Worm (Caenorhabditis elegans) whole organism, L1 larva: ENCODE data around the gene K05F6.8.

Experiments used
- alr-1 ChIP-seq: fragments of 200-800 bp; sonication (Bioruptor generic); optimal IDR thresholded peaks from 2 replicates; lab custom pipeline; 2018; ENCODE audit warnings: borderline replicate concordance, mild to moderate bottlenecking, missing genetic modification characterization, missing compliant biosample characterization
- ceh-8 ChIP-seq: fragments of 200-800 bp; sonication (Bioruptor generic); optimal IDR thresholded peaks from 2 replicates; lab custom pipeline; 2018; ENCODE audit warnings: mild to moderate bottlenecking, missing genetic modification characterization, moderate library complexity, missing compliant biosample characterization
- elt-2 ChIP-seq: sonication (generic microtip); optimal IDR thresholded peaks from 2 replicates; lab custom pipeline; 2016; ENCODE audit warnings: missing genetic modification characterization, mild to moderate bottlenecking, inconsistent platforms, missing compliant biosample characterization, missing genetic modification reagents
- jun-1 ChIP-seq: fragments of 150-350 bp; optimal IDR thresholded peaks from 2 replicates; lab custom pipeline; 2014; ENCODE audit warnings: missing biosample characterization, missing genetic modification reagents, missing genetic modification characterization
- nhr-11 ChIP-seq: fragments of 150-350 bp; optimal IDR thresholded peaks from 2 replicates; lab custom pipeline; 2014; ENCODE audit warnings: missing biosample characterization, missing genetic modification characterization
- nhr-237 ChIP-seq: fragments of 150-350 bp; optimal IDR thresholded peaks from 2 replicates; lab custom pipeline; 2014; ENCODE audit warnings: missing biosample characterization, missing genetic modification characterization
- nhr-77 ChIP-seq: fragments of 150-350 bp; optimal IDR thresholded peaks from 2 replicates; lab custom pipeline; 2014; ENCODE audit warnings: missing biosample characterization, missing genetic modification characterization
- nhr-90 ChIP-seq: sonication (generic microtip); optimal IDR thresholded peaks from 2 replicates; lab custom pipeline; 2016; ENCODE audit warnings: mild to moderate bottlenecking, missing genetic modification characterization, missing compliant biosample characterization; ENCODE audit not compliant: poor library complexity
- snpc-4 ChIP-seq: fragments of 150-350 bp; optimal IDR thresholded peaks from 2 replicates; lab custom pipeline; 2014; ENCODE audit warnings: missing biosample characterization, missing genetic modification characterization
- vab-15 ChIP-seq: sonication (generic microtip); optimal IDR thresholded peaks from 2 replicates; lab custom pipeline; 2017; ENCODE audit warnings: missing genotype, mild to moderate bottlenecking, missing genetic modification characterization, missing compliant biosample characterization
- ztf-11 ChIP-seq, 2 experiments: sonication (generic microtip); optimal IDR thresholded peaks; 2 replicates each; lab custom pipeline; 2016 to 2017; ENCODE audit warnings: missing genetic modification characterization in 2 of 2, missing biosample characterization in 1 of 2, missing compliant biosample characterization in 1 of 2

- TF ChIP-seq vab-15 (tag; lab: Kevin White, UChicago) (no peak), jun-1 (tag; lab: Kevin White, UChicago) (no peak), ztf-11 (tag; optimal IDR thresholded peaks at IDR 0.05; lab: Kevin White, UChicago) (no peak), nhr-77 (tag; lab: Kevin White, UChicago) (no peak), snpc-4 (tag; lab: Kevin White, UChicago) (no peak), alr-1 (tag; lab: Kevin White, UChicago) (no peak), elt-2 (tag; lab: Kevin White, UChicago) (no peak), nhr-11 (no peak), nhr-90 (tag; lab: Kevin White, UChicago) (no peak), nhr-237 (tag; lab: Kevin White, UChicago) (no peak), ceh-8 (GFP tag; lab: Kevin White, UChicago) (no peak)
Measured at ce11 chrII:1576030-1576429, 8.5 kb upstream of the K05F6.8 start, which contains the start of gene K05F6.10.
